Worm (Caenorhabditis elegans) whole organism, young adult: ENCODE data around the gene Y15E3A.3.
A peak's percentile ranks its signal among the peaks of the same experiment; 100 is the strongest.

Experiments used
- C06A6.2 ChIP-seq: fragments of 200-800 bp; sonication (Bioruptor generic); conservative IDR thresholded peaks from 2 replicates; pipeline ENCODE4 v1.3.6; 2022; ENCODE audit warnings: missing genetic modification characterization, missing compliant biosample characterization
- D2030.7 ChIP-seq: fragments of 200-800 bp; sonication (Bioruptor generic); IDR thresholded peaks from 2 replicates; pipeline ENCODE4 v1.3.6; 2022; ENCODE audit warnings: missing genetic modification reagents, missing genetic modification characterization, missing compliant biosample characterization
- F39B2.1 ChIP-seq: fragments of 200-800 bp; sonication (Bioruptor generic); IDR thresholded peaks from 2 replicates; pipeline ENCODE4 v1.3.6; 2022; ENCODE audit warnings: missing genetic modification reagents, missing genetic modification characterization, missing compliant biosample characterization
- F55B11.4 ChIP-seq: sonication (generic microtip); optimal IDR thresholded peaks from 2 replicates; lab custom pipeline; 2016; ENCODE audit warnings: missing compliant biosample characterization, missing genetic modification characterization, borderline replicate concordance; ENCODE audit not compliant: insufficient read depth
- K11D2.4 ChIP-seq: fragments of 200-800 bp; sonication (Bioruptor generic); IDR thresholded peaks from 2 replicates; pipeline ENCODE4 v1.3.6; 2022; ENCODE audit warnings: missing genetic modification reagents, missing genetic modification characterization, missing compliant biosample characterization
- K12H6.12 ChIP-seq: fragments of 200-800 bp; sonication (Bioruptor generic); optimal IDR thresholded peaks from 2 replicates; lab custom pipeline; 2018; ENCODE audit warnings: mild to moderate bottlenecking, missing genetic modification characterization, missing compliant biosample characterization
- T26A5.8 ChIP-seq: sonication (generic microtip); optimal IDR thresholded peaks from 2 replicates; lab custom pipeline; 2016; ENCODE audit warnings: missing genetic modification characterization, missing compliant biosample characterization
- Y53F4B.3 ChIP-seq: fragments of 200-800 bp; sonication (Bioruptor generic); IDR thresholded peaks from 2 replicates; pipeline ENCODE4 v1.3.6; 2022; ENCODE audit warnings: missing genetic modification reagents, missing genetic modification characterization, missing compliant biosample characterization
- Y53G8AR.9 ChIP-seq: fragments of 200-800 bp; sonication (Bioruptor generic); conservative IDR thresholded peaks from 2 replicates; pipeline ENCODE4 v1.3.6; 2022; ENCODE audit warnings: missing genetic modification reagents, missing genetic modification characterization, missing compliant biosample characterization
- ZK185.1 ChIP-seq: sonication (generic microtip); optimal IDR thresholded peaks from 2 replicates; lab custom pipeline; 2016; ENCODE audit warnings: mild to moderate bottlenecking, missing genetic modification characterization, missing compliant biosample characterization; ENCODE audit not compliant: poor library complexity, severe bottlenecking
- akir-1 ChIP-seq: fragments of 200-800 bp; sonication (Bioruptor generic); optimal IDR thresholded peaks from 2 replicates; lab custom pipeline; 2018; ENCODE audit warnings: mild to moderate bottlenecking, missing genetic modification characterization, moderate library complexity, missing compliant biosample characterization
- athp-1 ChIP-seq: sonication (generic microtip); optimal IDR thresholded peaks from 2 replicates; lab custom pipeline; 2017; ENCODE audit warnings: mild to moderate bottlenecking, missing genetic modification characterization, missing compliant biosample characterization
- bed-2 ChIP-seq: fragments of 200-800 bp; sonication (Bioruptor generic); IDR thresholded peaks from 2 replicates; pipeline ENCODE4 v1.3.6; 2022; ENCODE audit warnings: missing genetic modification reagents, missing genetic modification characterization, missing compliant biosample characterization
- cebp-2 ChIP-seq: fragments of 200-800 bp; sonication (Bioruptor generic); IDR thresholded peaks from 2 replicates; pipeline ENCODE4 v1.3.6; 2022; ENCODE audit warnings: missing genetic modification characterization, missing compliant biosample characterization
- ceh-100 ChIP-seq: fragments of 200-800 bp; sonication (Bioruptor generic); IDR thresholded peaks from 2 replicates; pipeline ENCODE4 v1.3.6; 2022; ENCODE audit warnings: missing genetic modification reagents, missing genetic modification characterization, missing compliant biosample characterization
- ceh-58 ChIP-seq: fragments of 200-800 bp; sonication (Bioruptor generic); IDR thresholded peaks from 2 replicates; pipeline ENCODE4 v1.3.6; 2022; ENCODE audit warnings: missing genetic modification characterization, missing compliant biosample characterization
- ceh-79 ChIP-seq: sonication (generic microtip); optimal IDR thresholded peaks from 2 replicates; lab custom pipeline; 2017; ENCODE audit warnings: mild to moderate bottlenecking, missing genetic modification characterization, missing compliant biosample characterization
- ceh-91 ChIP-seq: fragments of 200-800 bp; sonication (Bioruptor generic); IDR thresholded peaks from 2 replicates; pipeline ENCODE4 v1.3.6; 2022; ENCODE audit warnings: missing genetic modification reagents, missing genetic modification characterization, missing compliant biosample characterization
- chd-7 ChIP-seq: sonication (generic microtip); optimal IDR thresholded peaks from 2 replicates; lab custom pipeline; 2016; ENCODE audit warnings: mild to moderate bottlenecking, missing genetic modification characterization, moderate library complexity, missing compliant biosample characterization
- die-1 ChIP-seq: sonication (generic microtip); optimal IDR thresholded peaks from 2 replicates; lab custom pipeline; 2016; ENCODE audit warnings: missing genotype, mild to moderate bottlenecking, missing genetic modification characterization, missing compliant biosample characterization
- dox-1 ChIP-seq: fragments of 200-800 bp; sonication (Bioruptor generic); IDR thresholded peaks from 2 replicates; pipeline ENCODE4 v1.3.6; 2022; ENCODE audit warnings: missing genetic modification reagents, missing genetic modification characterization, missing compliant biosample characterization
- dpff-1 ChIP-seq: sonication (generic microtip); optimal IDR thresholded peaks from 2 replicates; lab custom pipeline; 2017; ENCODE audit warnings: mild to moderate bottlenecking, missing genetic modification characterization, missing compliant biosample characterization
- egrh-3 ChIP-seq: fragments of 200-800 bp; sonication (Bioruptor generic); IDR thresholded peaks from 2 replicates; pipeline ENCODE4 v1.3.6; 2022; ENCODE audit warnings: missing genetic modification reagents, missing genetic modification characterization, missing compliant biosample characterization
- ekl-4 ChIP-seq: fragments of 200-800 bp; sonication (Bioruptor generic); IDR thresholded peaks from 2 replicates; pipeline ENCODE4 v1.3.6; 2022; ENCODE audit warnings: missing genetic modification reagents, missing genetic modification characterization, missing compliant biosample characterization
- fkh-3 ChIP-seq: sonication (generic microtip); optimal IDR thresholded peaks from 2 replicates; lab custom pipeline; 2016; ENCODE audit warnings: mild to moderate bottlenecking, missing genetic modification characterization, missing compliant biosample characterization
- let-526 ChIP-seq: fragments of 200-800 bp; sonication (Bioruptor generic); IDR thresholded peaks from 2 replicates; pipeline ENCODE4 v1.3.6; 2022; ENCODE audit warnings: missing genetic modification reagents, missing genetic modification characterization, missing compliant biosample characterization
- lin-26 ChIP-seq: fragments of 200-800 bp; sonication (Bioruptor generic); IDR thresholded peaks from 2 replicates; pipeline ENCODE4 v1.3.6; 2022; ENCODE audit warnings: missing genetic modification reagents, missing genetic modification characterization, missing compliant biosample characterization
- lin-35 ChIP-seq, 3 experiments: fragments of 150-350 bp in 2 of 3; sonication (generic microtip) in 1 of 3; optimal IDR thresholded peaks; 2 replicates each; lab custom pipeline; 2014 to 2018; ENCODE audit warnings: missing biosample characterization in 3 of 3, missing genetic modification characterization in 3 of 3, missing genetic modification reagents in 3 of 3
- lsl-1 ChIP-seq: fragments of 200-800 bp; sonication (Bioruptor generic); optimal IDR thresholded peaks from 2 replicates; lab custom pipeline; 2018; ENCODE audit warnings: mild to moderate bottlenecking, missing genetic modification characterization, moderate library complexity, missing compliant biosample characterization
- madf-8 ChIP-seq: fragments of 200-800 bp; sonication (Bioruptor generic); conservative IDR thresholded peaks from 2 replicates; pipeline ENCODE4 v1.3.6; 2022; ENCODE audit warnings: missing genetic modification reagents, missing genetic modification characterization, missing compliant biosample characterization
- mcd-1 ChIP-seq: fragments of 200-800 bp; sonication (Bioruptor generic); IDR thresholded peaks from 2 replicates; pipeline ENCODE4 v1.3.6; 2022; ENCODE audit warnings: missing genetic modification reagents, missing genetic modification characterization, missing compliant biosample characterization
- mes-4 ChIP-seq: sonication (generic microtip); optimal IDR thresholded peaks from 2 replicates; lab custom pipeline; 2016; ENCODE audit warnings: missing genotype, missing genetic modification characterization, missing compliant biosample characterization
- nfya-2 ChIP-seq: fragments of 200-800 bp; sonication (Bioruptor generic); IDR thresholded peaks from 2 replicates; pipeline ENCODE4 v1.3.6; 2022; ENCODE audit warnings: missing genetic modification reagents, missing genetic modification characterization, missing compliant biosample characterization
- nfyb-1 ChIP-seq: fragments of 200-800 bp; sonication (Bioruptor generic); IDR thresholded peaks from 2 replicates; pipeline ENCODE4 v1.3.6; 2022; ENCODE audit warnings: missing genetic modification reagents, missing genetic modification characterization, missing compliant biosample characterization
- nhr-120 ChIP-seq: fragments of 200-800 bp; sonication (Bioruptor generic); IDR thresholded peaks from 2 replicates; pipeline ENCODE4 v1.3.6; 2022; ENCODE audit warnings: missing genetic modification characterization, missing compliant biosample characterization
- pha-4 ChIP-seq: fragments of 150-350 bp; sonication (generic microtip); optimal IDR thresholded peaks from 2 replicates; lab custom pipeline; 2014; ENCODE audit warnings: missing biosample characterization, missing genetic modification reagents, missing genetic modification characterization
- snpc-1.1 ChIP-seq: sonication (generic microtip); optimal IDR thresholded peaks from 2 replicates; lab custom pipeline; 2017; ENCODE audit warnings: missing genetic modification characterization, mild to moderate bottlenecking, missing compliant biosample characterization, antibody characterized with exemption, moderate library complexity, missing genotype, missing genetic modification reagents; ENCODE audit not compliant: insufficient read depth
- snpc-1.3 ChIP-seq: sonication (generic microtip); optimal IDR thresholded peaks from 2 replicates; lab custom pipeline; 2017; ENCODE audit warnings: missing genetic modification characterization, mild to moderate bottlenecking, missing compliant biosample characterization, antibody characterized with exemption, moderate library complexity, missing genotype, missing genetic modification reagents; ENCODE audit not compliant: insufficient read depth
- snpc-3.4 ChIP-seq: sonication (generic microtip); optimal IDR thresholded peaks from 2 replicates; lab custom pipeline; 2017; ENCODE audit warnings: missing genetic modification characterization, mild to moderate bottlenecking, missing compliant biosample characterization, antibody characterized with exemption, moderate library complexity, missing genotype, missing genetic modification reagents
- snpc-4 ChIP-seq, 5 experiments: fragments of 150-350 bp in 1 of 5; sonication (generic microtip) in 4 of 5; optimal IDR thresholded peaks; 2 replicates each; lab custom pipeline; 2014 to 2018; ENCODE audit warnings: missing genetic modification characterization in 5 of 5, missing biosample characterization in 3 of 5, antibody characterized with exemption in 2 of 5, mild to moderate bottlenecking in 2 of 5, missing compliant biosample characterization in 2 of 5, missing genotype in 2 of 5, moderate library complexity in 2 of 5, missing genetic modification reagents in 1 of 5
- unc-130 ChIP-seq: sonication (generic microtip); optimal IDR thresholded peaks from 2 replicates; lab custom pipeline; 2016; ENCODE audit warnings: missing genetic modification reagents, missing genetic modification characterization, missing compliant biosample characterization
- unc-62 ChIP-seq: fragments of 150-350 bp; optimal IDR thresholded peaks from 2 replicates; lab custom pipeline; 2014; ENCODE audit warnings: missing biosample characterization, missing genetic modification reagents, missing genetic modification characterization
- zim-3 ChIP-seq: sonication (generic microtip); optimal IDR thresholded peaks from 2 replicates; lab custom pipeline; 2017; ENCODE audit warnings: mild to moderate bottlenecking, missing genetic modification characterization, moderate library complexity, missing compliant biosample characterization
- ztf-18 ChIP-seq: sonication (generic microtip); optimal IDR thresholded peaks from 2 replicates; lab custom pipeline; 2016; ENCODE audit warnings: missing genotype, mild to moderate bottlenecking, missing genetic modification characterization, missing compliant biosample characterization
- ztf-26 ChIP-seq: sonication (generic microtip); optimal IDR thresholded peaks from 2 replicates; lab custom pipeline; 2017; ENCODE audit warnings: missing genetic modification characterization, missing compliant biosample characterization
- ztf-6 ChIP-seq: fragments of 200-800 bp; sonication (Bioruptor generic); IDR thresholded peaks from 2 replicates; pipeline ENCODE4 v1.3.6; 2022; ENCODE audit warnings: missing genetic modification reagents, missing genetic modification characterization, missing compliant biosample characterization

Gene Y15E3A.3

DNA sequence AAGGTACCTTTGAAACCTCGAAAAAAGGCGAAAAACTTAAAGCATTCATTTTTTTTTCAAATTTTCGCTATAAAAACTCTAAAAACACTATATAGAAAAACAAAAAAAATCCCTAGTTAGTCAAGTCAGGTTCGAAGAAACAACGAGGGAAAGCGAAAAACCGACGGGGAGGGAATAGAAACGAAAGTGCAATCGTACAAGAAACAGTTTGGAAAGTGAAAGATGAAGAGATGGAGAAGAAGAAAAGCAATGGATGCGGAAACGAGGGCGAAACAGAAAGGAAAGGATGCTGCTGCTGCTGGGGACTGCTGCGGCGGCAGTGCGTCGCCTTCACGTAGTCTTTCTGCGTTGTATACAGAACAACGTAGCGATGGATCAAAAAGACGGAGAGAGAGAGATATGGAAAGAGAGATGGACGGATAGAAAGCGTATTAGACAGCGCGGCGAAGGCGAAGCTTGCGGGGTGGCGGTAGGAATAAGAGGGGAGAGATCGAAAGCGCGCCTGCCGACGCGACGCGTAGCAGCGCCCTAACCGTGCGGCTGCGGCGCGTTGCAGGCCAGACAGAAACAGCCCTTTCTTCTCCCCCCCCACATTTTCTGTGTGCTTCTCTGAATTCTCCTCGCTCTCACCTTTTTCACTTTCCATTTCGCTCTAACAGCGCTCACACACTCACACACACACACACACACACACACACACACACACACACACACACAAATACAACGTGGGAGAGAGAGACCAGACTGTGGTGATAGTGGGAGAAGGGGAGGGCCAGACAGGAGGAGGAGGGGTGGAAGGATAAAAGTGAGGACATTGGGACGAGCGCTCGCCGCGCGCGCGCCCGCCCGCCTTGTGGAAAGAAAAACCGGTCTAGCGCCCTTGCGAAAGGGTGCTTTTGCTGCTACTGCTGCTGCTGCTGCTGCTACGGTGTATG lies 50.5 kb downstream of the Y15E3A.3 start (continued):
- TF ChIP-seq lin-35 (GFP tag; optimal IDR thresholded peaks at IDR 0.05; lab: Kevin White, UChicago) (no peak), snpc-3.4 (tag; lab: Kevin White, UChicago) (no peak), Y53F4B.3 (GFP tag; lab: Robert Waterston, UW) (no peak), die-1 (tag; lab: Kevin White, UChicago) (no peak), fkh-3 (tag; lab: Kevin White, UChicago) (no peak), egrh-3 (GFP tag; lab: Robert Waterston, UW) (peak; percentile 93), ekl-4 (GFP tag; lab: Robert Waterston, UW) (no peak), snpc-1.3 (tag; lab: Kevin White, UChicago) (no peak), bed-2 (GFP tag; lab: Robert Waterston, UW) (no peak), nhr-120 (GFP tag; lab: Robert Waterston, UW) (no peak), ceh-100 (no peak), chd-7 (tag; lab: Kevin White, UChicago) (peak; percentile 87), madf-8 (GFP tag; lab: Robert Waterston, UW) (no peak), snpc-1.1 (tag; lab: Kevin White, UChicago) (no peak), lsl-1 (GFP tag; lab: Kevin White, UChicago) (no peak), ZK185.1 (tag; lab: Kevin White, UChicago) (peak; percentile 13), K11D2.4 (GFP tag; lab: Robert Waterston, UW) (no peak; the same call in 1 of the 2 replicates), athp-1 (tag; lab: Kevin White, UChicago) (no peak), nfyb-1 (peak; percentile 68), zim-3 (no peak), unc-62 (GFP tag; lab: Kevin White, UChicago) (no peak), dpff-1 (no peak), T26A5.8 (tag; lab: Kevin White, UChicago) (no peak), ztf-6 (no peak), mes-4 (no peak), C06A6.2 (GFP tag; lab: Robert Waterston, UW) (0 out of 2 replicates have a peak, but pooled peaks have one; percentile 38), lin-26 (no peak; the same call in 1 of the 2 replicates), akir-1 (GFP tag; lab: Kevin White, UChicago) (no peak), cebp-2 (GFP tag; lab: Robert Waterston, UW) (no peak), let-526 (no peak), F39B2.1 (no peak), K12H6.12 (tag; lab: Kevin White, UChicago) (peak; percentile 87), ceh-91 (GFP tag; lab: Robert Waterston, UW) (no peak), pha-4 (tag; lab: Kevin White, UChicago) (no peak), dox-1 (GFP tag; lab: Robert Waterston, UW) (peak; percentile 53), nfya-2 (GFP tag; lab: Robert Waterston, UW) (no peak), mcd-1 (GFP tag; lab: Robert Waterston, UW) (no peak; the same call in none of the 2 replicates), ztf-26 (tag; lab: Kevin White, UChicago) (peak; percentile 83), unc-130 (GFP tag; lab: Kevin White, UChicago) (no peak), F55B11.4 (tag; lab: Kevin White, UChicago) (no peak), ztf-18 (tag; lab: Kevin White, UChicago) (no peak), D2030.7 (GFP tag; lab: Robert Waterston, UW) (no peak), Y53G8AR.9 (GFP tag; lab: Robert Waterston, UW) (no peak), ceh-58 (GFP tag; lab: Robert Waterston, UW) (no peak), snpc-4 (GFP tag; optimal IDR thresholded peaks at IDR 0.05; lab: Kevin White, UChicago) (no peak), snpc-4 (tag; optimal IDR thresholded peaks at IDR 0.05; lab: Kevin White, UChicago) (peak in 2 of 4 experiments; percentile 6 to 20), ceh-79 (no peak)
